Worm (Caenorhabditis elegans) whole organism, young adult: ENCODE measurements around the gene F32D8.3.

ENCODE experiments used
- C06A6.2 ChIP-seq: fragments of 200-800 bp; sonication (Bioruptor generic); conservative IDR thresholded peaks from 2 replicates; pipeline ENCODE4 v1.3.6; 2022; ENCODE audit warnings: missing genetic modification characterization, missing compliant biosample characterization
- Y53G8AR.9 ChIP-seq: fragments of 200-800 bp; sonication (Bioruptor generic); conservative IDR thresholded peaks from 2 replicates; pipeline ENCODE4 v1.3.6; 2022; ENCODE audit warnings: missing genetic modification reagents, missing genetic modification characterization, missing compliant biosample characterization
- akir-1 ChIP-seq: fragments of 200-800 bp; sonication (Bioruptor generic); optimal IDR thresholded peaks from 2 replicates; lab custom pipeline; 2018; ENCODE audit warnings: mild to moderate bottlenecking, missing genetic modification characterization, moderate library complexity, missing compliant biosample characterization
- dpl-1 ChIP-seq: fragments of 150-350 bp; optimal IDR thresholded peaks from 2 replicates; lab custom pipeline; 2014; ENCODE audit warnings: missing biosample characterization, missing genetic modification reagents, missing genetic modification characterization
- egrh-3 ChIP-seq: fragments of 200-800 bp; sonication (Bioruptor generic); IDR thresholded peaks from 2 replicates; pipeline ENCODE4 v1.3.6; 2022; ENCODE audit warnings: missing genetic modification reagents, missing genetic modification characterization, missing compliant biosample characterization
- lin-35 ChIP-seq, 3 experiments: fragments of 150-350 bp in 2 of 3; sonication (generic microtip) in 1 of 3; optimal IDR thresholded peaks; 2 replicates each; lab custom pipeline; 2014 to 2018; ENCODE audit warnings: missing biosample characterization in 3 of 3, missing genetic modification characterization in 3 of 3, missing genetic modification reagents in 3 of 3
- pbrm-1 ChIP-seq: fragments of 200-800 bp; sonication (Bioruptor generic); IDR thresholded peaks from 2 replicates; pipeline ENCODE4 v1.3.6; 2022; ENCODE audit warnings: missing genetic modification reagents, missing genetic modification characterization, missing compliant biosample characterization
- pha-4 ChIP-seq: fragments of 150-350 bp; sonication (generic microtip); optimal IDR thresholded peaks from 2 replicates; lab custom pipeline; 2014; ENCODE audit warnings: missing biosample characterization, missing genetic modification reagents, missing genetic modification characterization
- rcor-1 ChIP-seq: fragments of 200-800 bp; sonication (Bioruptor generic); IDR thresholded peaks from 2 replicates; pipeline ENCODE4 v1.3.6; 2022; ENCODE audit warnings: missing genetic modification reagents, missing genetic modification characterization, missing compliant biosample characterization
- rec-8 ChIP-seq, 2 experiments: sonication (generic microtip); optimal IDR thresholded peaks; 2 replicates each; lab custom pipeline; 2016; ENCODE audit warnings: mild to moderate bottlenecking in 2 of 2, missing genetic modification characterization in 2 of 2, missing genetic modification reagents in 2 of 2, missing genotype in 2 of 2, missing biosample characterization in 1 of 2, missing compliant biosample characterization in 1 of 2, moderate library complexity in 1 of 2
- rpc-1 ChIP-seq, 2 experiments: fragments of 150-350 bp in 1 of 2; sonication (generic microtip) in 1 of 2; optimal IDR thresholded peaks; 2 replicates each; lab custom pipeline; 2014 to 2018; ENCODE audit warnings: missing biosample characterization in 1 of 2, missing genetic modification characterization in 1 of 2, missing genetic modification reagents in 1 of 2, missing genotype in 1 of 2
- snpc-1.1 ChIP-seq: sonication (generic microtip); optimal IDR thresholded peaks from 2 replicates; lab custom pipeline; 2017; ENCODE audit warnings: missing genetic modification characterization, mild to moderate bottlenecking, missing compliant biosample characterization, antibody characterized with exemption, moderate library complexity, missing genotype, missing genetic modification reagents; ENCODE audit not compliant: insufficient read depth
- snpc-4 ChIP-seq, 5 experiments: fragments of 150-350 bp in 1 of 5; sonication (generic microtip) in 4 of 5; optimal IDR thresholded peaks; 2 replicates each; lab custom pipeline; 2014 to 2018; ENCODE audit warnings: missing genetic modification characterization in 5 of 5, missing biosample characterization in 3 of 5, antibody characterized with exemption in 2 of 5, mild to moderate bottlenecking in 2 of 5, missing compliant biosample characterization in 2 of 5, missing genotype in 2 of 5, moderate library complexity in 2 of 5, missing genetic modification reagents in 1 of 5
- tbx-9 ChIP-seq: sonication (generic microtip); optimal IDR thresholded peaks from 2 replicates; lab custom pipeline; 2016; ENCODE audit warnings: borderline replicate concordance, missing genetic modification characterization, inconsistent platforms, missing compliant biosample characterization

DNA sequence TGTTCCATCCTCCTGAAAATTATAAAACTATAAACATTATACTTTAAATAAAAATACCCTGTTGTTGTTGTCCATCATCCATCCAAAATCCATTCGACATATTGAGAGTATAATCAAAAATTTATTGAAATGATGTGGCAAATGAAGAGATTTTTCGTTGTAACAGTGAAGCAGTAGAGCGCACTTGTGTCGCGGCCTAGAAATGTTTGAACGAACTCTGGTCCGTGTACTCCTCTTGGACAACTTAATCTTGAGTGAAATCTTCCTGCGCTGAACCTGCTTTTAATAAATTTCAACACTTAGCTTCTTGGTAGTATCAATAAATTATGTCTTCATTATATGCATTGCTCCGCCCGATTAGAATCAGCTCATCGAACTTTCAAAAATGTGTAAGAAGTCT, 8.0 kb downstream of the F32D8.3 start, which contains the start of the genes F32D8.14 and F32D8.5:
- TF ChIP-seq rec-8 (tag; optimal IDR thresholded peaks at IDR 0.05; lab: Kevin White, UChicago): no peak
- no peak for TF ChIP-seq dpl-1 (GFP tag; lab: Kevin White, UChicago)
- TF ChIP-seq rcor-1 (GFP tag; lab: Robert Waterston, UW): 0 out of 2 replicates have a peak, but pooled peaks have one; percentile 49
- no peak for TF ChIP-seq rpc-1 (optimal IDR thresholded peaks at IDR 0.05; lab: Kevin White, UChicago)
- TF ChIP-seq rpc-1 (tag; optimal IDR thresholded peaks at IDR 0.05; lab: Kevin White, UChicago): no peak
- TF ChIP-seq pha-4 (tag; lab: Kevin White, UChicago): no peak
- peak in 1 of 3 experiments; percentile 76 for TF ChIP-seq lin-35 (GFP tag; optimal IDR thresholded peaks at IDR 0.05; lab: Kevin White, UChicago)
- TF ChIP-seq akir-1: no peak
- TF ChIP-seq pbrm-1: peak; percentile 62
- TF ChIP-seq egrh-3 (GFP tag; lab: Robert Waterston, UW): no peak
- no peak for TF ChIP-seq snpc-1.1 (tag; lab: Kevin White, UChicago)
- no peak for TF ChIP-seq tbx-9 (tag; lab: Kevin White, UChicago)
- TF ChIP-seq snpc-4 (GFP tag; optimal IDR thresholded peaks at IDR 0.05; lab: Kevin White, UChicago): no peak
- TF ChIP-seq snpc-4 (tag; optimal IDR thresholded peaks at IDR 0.05; lab: Kevin White, UChicago): peak in 2 of 4 experiments; percentile 55 to 68
- 0 out of 2 replicates have a peak, but pooled peaks have one; percentile 25 for TF ChIP-seq C06A6.2 (GFP tag; lab: Robert Waterston, UW)
- TF ChIP-seq Y53G8AR.9 (GFP tag; lab: Robert Waterston, UW): no peak
